Worm (Caenorhabditis elegans) whole organism, L4/young adult: Measurements from ENCODE around the gene rpl-28.

Experiments used
- W03F9.2 ChIP-seq: fragments of 150-350 bp; optimal IDR thresholded peaks from 2 replicates; lab custom pipeline; 2014; ENCODE audit warnings: missing biosample characterization, missing genetic modification characterization
- dao-5 ChIP-seq: sonication (generic microtip); optimal IDR thresholded peaks from 2 replicates; lab custom pipeline; 2016; ENCODE audit warnings: missing genotype, missing genetic modification characterization, moderate library complexity, missing compliant biosample characterization
- him-1 ChIP-seq: sonication (generic microtip); optimal IDR thresholded peaks from 2 replicates; lab custom pipeline; 2016; ENCODE audit warnings: missing genotype, missing genetic modification reagents, missing genetic modification characterization, missing compliant biosample characterization

rpl-28 gene

ce11 chrV:12711999-12712398 lies 15.9 kb downstream of the rpl-28 start, which contains the start of gene R11D1.3:
Gene R11D1.3, minus strand, starts transcription at chrV:12712099.
- TF ChIP-seq W03F9.2, result no peak
- no peak for TF ChIP-seq him-1 (tag; lab: Kevin White, UChicago)
- TF ChIP-seq dao-5 (tag; lab: Kevin White, UChicago), result no peak

- no peak for TF ChIP-seq W03F9.2
- TF ChIP-seq him-1 (tag; lab: Kevin White, UChicago), result no peak
- no peak for TF ChIP-seq dao-5 (tag; lab: Kevin White, UChicago)
These were observed 19.6 kb downstream of the rpl-28 start, which contains the start of gene R11D1.2 for ce11 chrV:12708305-12708704. Gene R11D1.2, plus strand, starts transcription at chrV:12708605.

ce11 chrV:12706511-12706910 lies 21.4 kb downstream of the rpl-28 start:
- TF ChIP-seq dao-5 (tag; lab: Kevin White, UChicago) (no peak), W03F9.2 (no peak), him-1 (tag; lab: Kevin White, UChicago) (no peak)

ce11 chrV:12704077-12704476 lies 23.8 kb downstream of the rpl-28 start, which contains the start of gene R11D1.1:
Gene R11D1.1, plus strand, starts transcription at chrV:12704377.
- no peak for TF ChIP-seq dao-5 (tag; lab: Kevin White, UChicago)
- TF ChIP-seq him-1 (tag; lab: Kevin White, UChicago), result no peak
- no peak for TF ChIP-seq W03F9.2

- TF ChIP-seq dao-5 (tag; lab: Kevin White, UChicago), result no peak
- no peak for TF ChIP-seq W03F9.2
- no peak for TF ChIP-seq him-1 (tag; lab: Kevin White, UChicago)
These were observed 26.3 kb downstream of the rpl-28 start for ce11 chrV:12701613-12702012.

- TF ChIP-seq him-1 (tag; lab: Kevin White, UChicago) (no peak), dao-5 (tag; lab: Kevin White, UChicago) (no peak), W03F9.2 (no peak)
These were observed 30.5 kb downstream of the rpl-28 start, which contains the start of gene istr-1 for ce11 chrV:12697364-12697901. Gene istr-1, plus strand, starts transcription at chrV:12697858.

ce11 chrV:12696790-12697189 lies 31.1 kb downstream of the rpl-28 start:
- TF ChIP-seq W03F9.2 (peak; percentile 62), dao-5 (tag; lab: Kevin White, UChicago) (no peak)

ce11 chrV:12695968-12696367 lies 31.9 kb downstream of the rpl-28 start, which contains the start of gene K10C8.4:
Gene K10C8.4, plus strand, starts transcription at chrV:12696268.
- TF ChIP-seq W03F9.2 (no peak), dao-5 (tag; lab: Kevin White, UChicago) (no peak)

ce11 chrV:12695155-12695554 lies 32.8 kb downstream of the rpl-28 start, which contains the start of gene parn-1:
Gene parn-1, minus strand, starts transcription at chrV:12695255.
- no peak for TF ChIP-seq him-1 (tag; lab: Kevin White, UChicago)
- no peak for TF ChIP-seq dao-5 (tag; lab: Kevin White, UChicago)
- TF ChIP-seq W03F9.2, result no peak

ce11 chrV:12683205-12683604 lies 44.7 kb downstream of the rpl-28 start:
- TF ChIP-seq dao-5 (tag; lab: Kevin White, UChicago), result no peak
- no peak for TF ChIP-seq him-1 (tag; lab: Kevin White, UChicago)
- TF ChIP-seq W03F9.2, result no peak

ce11 chrV:12679807-12680206 lies 48.1 kb downstream of the rpl-28 start, which contains the start of gene frpr-15:
Gene frpr-15, plus strand, starts transcription at chrV:12680107.
- no peak for TF ChIP-seq dao-5 (tag; lab: Kevin White, UChicago)
- no peak for TF ChIP-seq W03F9.2
- no peak for TF ChIP-seq him-1 (tag; lab: Kevin White, UChicago)

ce11 chrV:12679292-12679691 lies 48.6 kb downstream of the rpl-28 start:
- TF ChIP-seq him-1 (tag; lab: Kevin White, UChicago), result no peak
- no peak for TF ChIP-seq W03F9.2
- no peak for TF ChIP-seq dao-5 (tag; lab: Kevin White, UChicago)
